Worm (Caenorhabditis elegans) whole organism, early embryonic: ENCODE measurements around the gene ugt-60.

ENCODE experiments used
- B0310.2 ChIP-seq: sonication (generic microtip); optimal IDR thresholded peaks from 2 replicates; lab custom pipeline; 2016; ENCODE audit warnings: mild to moderate bottlenecking, missing genetic modification characterization, missing compliant biosample characterization
- F13C5.2 ChIP-seq: sonication (generic microtip); optimal IDR thresholded peaks from 2 replicates; lab custom pipeline; 2017; ENCODE audit warnings: mild to moderate bottlenecking, missing genetic modification characterization, inconsistent platforms, missing compliant biosample characterization
- aly-1 ChIP-seq: sonication (generic microtip); optimal IDR thresholded peaks from 2 replicates; lab custom pipeline; 2016; ENCODE audit warnings: missing genetic modification characterization, missing compliant biosample characterization
- ama-1 ChIP-seq: fragments of 150-350 bp; optimal IDR thresholded peaks from 2 replicates; lab custom pipeline; 2014
- ceh-13 ChIP-seq: fragments of 200-800 bp; sonication (Bioruptor generic); optimal IDR thresholded peaks from 2 replicates; lab custom pipeline; 2018; ENCODE audit warnings: mild to moderate bottlenecking, missing genetic modification characterization, missing compliant biosample characterization
- ceh-36 ChIP-seq: sonication (generic microtip); optimal IDR thresholded peaks from 2 replicates; lab custom pipeline; 2016; ENCODE audit warnings: missing genetic modification characterization, inconsistent platforms, missing compliant biosample characterization
- ets-7 ChIP-seq: sonication (generic microtip); optimal IDR thresholded peaks from 2 replicates; lab custom pipeline; 2016; ENCODE audit warnings: missing genotype, missing genetic modification characterization, missing compliant biosample characterization
- flt-1 ChIP-seq: fragments of 200-800 bp; sonication (Bioruptor generic); IDR thresholded peaks from 2 replicates; pipeline ENCODE4 v1.3.6; 2022; ENCODE audit warnings: missing genetic modification characterization, missing compliant biosample characterization
- hmbx-1 ChIP-seq: sonication (generic microtip); optimal IDR thresholded peaks from 2 replicates; lab custom pipeline; 2016; ENCODE audit warnings: mild to moderate bottlenecking, missing genetic modification characterization, missing compliant biosample characterization
- hmg-4 ChIP-seq: fragments of 200-800 bp; sonication (Bioruptor generic); optimal IDR thresholded peaks from 2 replicates; lab custom pipeline; 2018; ENCODE audit warnings: mild to moderate bottlenecking, missing genetic modification characterization, missing compliant biosample characterization
- hnd-1 ChIP-seq: sonication (generic microtip); optimal IDR thresholded peaks from 2 replicates; lab custom pipeline; 2016; ENCODE audit warnings: missing genetic modification characterization, missing compliant biosample characterization
- pes-1 ChIP-seq: fragments of 200-800 bp; sonication (Bioruptor generic); IDR thresholded peaks from 2 replicates; pipeline ENCODE4 v1.3.6; 2022; ENCODE audit warnings: missing genetic modification reagents, missing genetic modification characterization, missing compliant biosample characterization
- scrt-1 ChIP-seq: fragments of 200-800 bp; sonication (Bioruptor generic); IDR thresholded peaks from 2 replicates; pipeline ENCODE4 v1.3.6; 2022; ENCODE audit warnings: missing genetic modification characterization, missing compliant biosample characterization
- sea-1 ChIP-seq: fragments of 200-800 bp; sonication (Bioruptor generic); conservative IDR thresholded peaks from 2 replicates; pipeline ENCODE4 v1.3.6; 2022; ENCODE audit warnings: missing genetic modification characterization, missing compliant biosample characterization
- tbx-11 ChIP-seq: fragments of 200-800 bp; sonication (Bioruptor generic); IDR thresholded peaks from 2 replicates; pipeline ENCODE4 v1.3.6; 2022; ENCODE audit warnings: missing genetic modification characterization, missing compliant biosample characterization
- tbx-37 ChIP-seq: fragments of 200-800 bp; sonication (Bioruptor generic); conservative IDR thresholded peaks from 2 replicates; pipeline ENCODE4 v1.3.6; 2022; ENCODE audit warnings: missing genetic modification reagents, missing genetic modification characterization, missing compliant biosample characterization
- tra-4 ChIP-seq: sonication (generic microtip); optimal IDR thresholded peaks from 2 replicates; lab custom pipeline; 2017; ENCODE audit warnings: missing genetic modification characterization, missing compliant biosample characterization

ugt-60 gene

ce11 chrIII:9713182-9713581 is 34.3 kb upstream of the ugt-60 start:
- TF ChIP-seq F13C5.2 (tag; lab: Kevin White, UChicago) (no peak), pes-1 (GFP tag; lab: Robert Waterston, UW) (no peak), B0310.2 (tag; lab: Kevin White, UChicago) (no peak)

- TF ChIP-seq tbx-37 (GFP tag; lab: Robert Waterston, UW) (no peak), tbx-11 (GFP tag; lab: Robert Waterston, UW) (no peak), ceh-36 (tag; lab: Kevin White, UChicago) (no peak), pes-1 (GFP tag; lab: Robert Waterston, UW) (no peak), hnd-1 (tag; lab: Kevin White, UChicago) (no peak), ets-7 (tag; lab: Kevin White, UChicago) (no peak), aly-1 (tag; lab: Kevin White, UChicago) (no peak), tra-4 (tag; lab: Kevin White, UChicago) (no peak), flt-1 (no peak)
These were observed 32.3 kb upstream of the ugt-60 start for ce11 chrIII:9711163-9711562.

ce11 chrIII:9705157-9705905 is 26.5 kb upstream of the ugt-60 start:
- TF ChIP-seq ceh-36 (tag; lab: Kevin White, UChicago) (no peak), aly-1 (tag; lab: Kevin White, UChicago) (no peak), pes-1 (GFP tag; lab: Robert Waterston, UW) (0 out of 2 replicates have a peak, but pooled peaks have one; percentile 39), tbx-37 (GFP tag; lab: Robert Waterston, UW) (0 out of 2 replicates have a peak, but pooled peaks have one; percentile 25), F13C5.2 (tag; lab: Kevin White, UChicago) (peak; percentile 20), hmg-4 (GFP tag; lab: Kevin White, UChicago) (peak; percentile 60)

ce11 chrIII:9704606-9704938 is 25.7 kb upstream of the ugt-60 start:
- TF ChIP-seq flt-1 (no peak), ceh-36 (tag; lab: Kevin White, UChicago) (no peak), tra-4 (tag; lab: Kevin White, UChicago) (no peak), ets-7 (tag; lab: Kevin White, UChicago) (no peak), hmbx-1 (tag; lab: Kevin White, UChicago) (no peak), F13C5.2 (tag; lab: Kevin White, UChicago) (no peak), hnd-1 (tag; lab: Kevin White, UChicago) (no peak), aly-1 (tag; lab: Kevin White, UChicago) (no peak), tbx-37 (GFP tag; lab: Robert Waterston, UW) (no peak), ama-1 (lab: Kevin White, UChicago) (no peak), scrt-1 (GFP tag; lab: Robert Waterston, UW) (no peak)

- TF ChIP-seq pes-1 (GFP tag; lab: Robert Waterston, UW) (no peak), ceh-36 (tag; lab: Kevin White, UChicago) (peak; percentile 32), tbx-11 (GFP tag; lab: Robert Waterston, UW) (peak; percentile 34; the same call in 1 of the 2 replicates), hmbx-1 (tag; lab: Kevin White, UChicago) (no peak), scrt-1 (GFP tag; lab: Robert Waterston, UW) (0 out of 2 replicates have a peak, but pooled peaks have one; percentile 68)
These were observed 25.1 kb upstream of the ugt-60 start for ce11 chrIII:9703747-9704605.

ce11 chrIII:9702665-9703252 is 23.9 kb upstream of the ugt-60 start:
- TF ChIP-seq flt-1 (no peak), ama-1 (lab: Kevin White, UChicago) (peak; percentile 58), hmg-4 (GFP tag; lab: Kevin White, UChicago) (no peak), ets-7 (tag; lab: Kevin White, UChicago) (no peak), tbx-37 (GFP tag; lab: Robert Waterston, UW) (no peak), ceh-13 (GFP tag; lab: Kevin White, UChicago) (no peak)

ce11 chrIII:9701798-9702197 is 22.9 kb upstream of the ugt-60 start:
- no peak for TF ChIP-seq ceh-36 (tag; lab: Kevin White, UChicago)
- no peak for TF ChIP-seq ceh-13 (GFP tag; lab: Kevin White, UChicago)
- no peak for TF ChIP-seq ama-1 (lab: Kevin White, UChicago)
- TF ChIP-seq flt-1, result no peak
- no peak for TF ChIP-seq hmg-4 (GFP tag; lab: Kevin White, UChicago)

ce11 chrIII:9700114-9700690 is 21.4 kb upstream of the ugt-60 start:
- peak; percentile 59 for TF ChIP-seq hmg-4 (GFP tag; lab: Kevin White, UChicago)
- no peak for TF ChIP-seq F13C5.2 (tag; lab: Kevin White, UChicago)
- no peak for TF ChIP-seq pes-1 (GFP tag; lab: Robert Waterston, UW)
- TF ChIP-seq ama-1 (lab: Kevin White, UChicago), result no peak
- peak; percentile 7 for TF ChIP-seq ets-7 (tag; lab: Kevin White, UChicago)
- no peak for TF ChIP-seq flt-1
- no peak for TF ChIP-seq tbx-37 (GFP tag; lab: Robert Waterston, UW)
- TF ChIP-seq sea-1 (GFP tag; lab: Robert Waterston, UW), result 0 out of 2 replicates have a peak, but pooled peaks have one; percentile 25
